Fruit fly (Drosophila melanogaster) whole organism, prepupa: ENCODE data around the gene CG8100.
A peak's percentile ranks its signal among the peaks of the same experiment; 100 is the strongest.

Source experiments
- CG6276 ChIP-seq: fragments of 200-800 bp; sonication (Bioruptor generic); optimal IDR thresholded peaks from 2 replicates; lab custom pipeline; 2017; ENCODE audit warnings: missing biosample characterization, mild to moderate bottlenecking, missing genetic modification characterization
- CG6854 ChIP-seq: fragments of 200-800 bp; sonication (Bioruptor generic); optimal IDR thresholded peaks from 2 replicates; lab custom pipeline; 2017; ENCODE audit warnings: missing biosample characterization, mild to moderate bottlenecking, missing genetic modification characterization
- Sox14 ChIP-seq: fragments of 200-800 bp; sonication (Bioruptor generic); optimal IDR thresholded peaks from 3 replicates; lab custom pipeline; 2016; ENCODE audit warnings: missing biosample characterization, missing genetic modification characterization

DNA sequence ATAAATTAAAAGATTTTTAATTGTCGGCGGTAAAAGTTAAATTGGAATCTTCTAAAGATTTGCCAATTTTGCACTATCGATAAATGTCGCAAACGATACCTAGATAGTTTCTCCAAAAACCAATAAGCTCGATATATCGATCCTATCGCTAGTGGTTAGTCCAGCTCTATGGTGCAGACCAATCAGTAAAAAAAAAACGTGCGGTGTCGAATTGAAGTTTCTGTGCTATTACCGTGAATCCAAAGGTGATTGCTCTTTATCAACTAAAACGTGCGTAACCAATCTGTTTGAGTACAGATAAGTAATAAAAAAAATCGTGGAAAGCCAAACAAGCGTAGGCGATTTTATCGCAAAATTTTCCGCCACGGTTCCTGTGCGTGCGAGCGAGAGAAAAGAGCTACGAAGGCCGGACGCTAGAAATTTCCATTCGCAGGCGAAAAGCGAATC lies 46.5 kb upstream of the CG8100 start, which contains the start of gene Hsp110:
- peak; percentile 56 for TF ChIP-seq CG6854 (GFP tag; lab: Kevin White, UChicago)
- peak; percentile 17 for TF ChIP-seq Sox14 (GFP tag; lab: Kevin White, UChicago)
- TF ChIP-seq CG6276 (GFP tag; lab: Kevin White, UChicago): no peak
